Worm (Caenorhabditis elegans): ENCODE measurements around the gene slcf-2.

- TF ChIP-seq unc-62 (GFP tag; optimal IDR thresholded peaks at IDR 0.05) (no peak), lin-15B (tag; optimal IDR thresholded peaks at IDR 0.05) (no peak), ceh-9 (tag; optimal IDR thresholded peaks at IDR 0.05) (no peak), pqm-1 (tag; optimal IDR thresholded peaks at IDR 0.05) (no peak)
Observed at ce11 chrX:3366782-3367181, 26.9 kb upstream of the slcf-2 start.

Data from whole organism, L3 larva.